Fruit fly (Drosophila melanogaster): ENCODE measurements around the gene Slob.

The Slob gene

DNA sequence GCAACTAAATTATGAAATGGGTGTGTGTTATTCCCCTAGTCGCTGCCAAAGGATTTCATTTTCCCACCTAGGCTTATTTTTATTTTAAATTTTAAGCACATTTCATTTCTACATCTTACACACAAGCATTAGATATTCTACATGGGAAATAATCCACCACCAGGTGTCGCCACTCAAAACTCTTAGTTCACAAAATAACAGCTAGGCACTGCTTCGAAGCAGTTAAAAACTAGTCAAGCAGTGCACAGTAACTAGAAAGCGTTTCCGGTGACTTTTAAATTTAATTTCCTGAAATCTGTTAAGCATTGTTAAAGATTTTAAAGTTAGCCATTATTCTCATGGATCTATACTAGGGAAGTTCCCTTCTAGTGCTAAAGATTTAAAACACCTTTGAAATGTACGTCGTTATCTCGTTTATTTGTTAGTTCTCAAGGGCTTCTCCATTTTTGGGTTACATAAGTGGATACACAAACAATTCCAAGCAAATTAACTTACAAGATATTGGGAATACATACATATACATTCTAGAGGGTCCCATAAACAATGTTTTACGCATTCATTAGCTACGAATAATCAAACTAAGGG, 33.2 kb downstream of the Slob start:
- TF ChIP-seq CG34367 (tag; optimal IDR thresholded peaks at IDR 0.05) (no peak), gl (tag; optimal IDR thresholded peaks at IDR 0.05) (no peak), CG4496 (GFP tag; IDR thresholded peaks at IDR 0.05) (peak; percentile 82; the same call in 1 of the 3 replicates), Snoo (tag; optimal IDR thresholded peaks at IDR 0.05) (no peak), Pif1B (GFP tag; optimal IDR thresholded peaks at IDR 0.05) (no peak), CG32121 (GFP tag; IDR thresholded peaks at IDR 0.05) (no peak), CG17806 (tag; optimal IDR thresholded peaks at IDR 0.05) (no peak), rn (GFP tag; IDR thresholded peaks at IDR 0.05) (peak; percentile 50; the same call in 1 of the 2 replicates), Ets98B (GFP tag; IDR thresholded peaks at IDR 0.05) (peak; percentile 6; the same call in 1 of the 2 replicates)

DNA sequence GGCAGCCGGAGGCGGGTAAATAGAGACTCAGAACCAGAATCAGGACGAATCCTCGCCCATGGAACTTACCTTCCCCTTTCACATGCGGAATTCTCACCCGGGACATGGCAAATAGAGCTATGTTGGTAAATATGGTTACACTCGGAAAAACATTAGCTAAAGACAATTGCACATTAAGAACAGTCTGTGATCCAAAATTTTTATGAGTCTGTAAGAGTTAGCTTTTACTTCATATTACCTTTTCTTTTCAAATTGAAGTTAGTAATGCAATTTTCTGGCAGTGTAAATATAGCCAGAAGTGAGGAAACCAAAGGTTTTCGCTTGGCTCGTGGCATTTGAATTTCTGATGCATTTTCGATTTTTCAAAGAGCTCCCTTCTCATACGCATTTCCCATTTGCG, 39.7 kb downstream of the Slob start:
- TF ChIP-seq CG32121 (GFP tag; IDR thresholded peaks at IDR 0.05) (no peak), CG8159 (tag; optimal IDR thresholded peaks at IDR 0.05) (peak; percentile 10), Pif1B (GFP tag; optimal IDR thresholded peaks at IDR 0.05) (no peak), CG9948 (tag; optimal IDR thresholded peaks at IDR 0.05) (no peak), Ets98B (GFP tag; IDR thresholded peaks at IDR 0.05) (peak; percentile 37), gl (tag; optimal IDR thresholded peaks at IDR 0.05) (no peak), fd96Ca (GFP tag; IDR thresholded peaks at IDR 0.05) (0 out of 3 replicates have a peak, but pooled peaks have one; percentile 20), rn (GFP tag; IDR thresholded peaks at IDR 0.05) (0 out of 2 replicates have a peak, but pooled peaks have one; percentile 3), CG12605 (GFP tag; IDR thresholded peaks at IDR 0.05) (no peak), CG15710 (tag; optimal IDR thresholded peaks at IDR 0.05) (no peak), Pif1A (GFP tag; optimal IDR thresholded peaks at IDR 0.05) (peak; percentile 13), CG8301 (tag; optimal IDR thresholded peaks at IDR 0.05) (peak; percentile 43), EcR (GFP tag; optimal IDR thresholded peaks at IDR 0.05) (no peak), Snoo (tag; optimal IDR thresholded peaks at IDR 0.05) (no peak), D1 (tag; optimal IDR thresholded peaks at IDR 0.05) (no peak), CG34367 (tag; optimal IDR thresholded peaks at IDR 0.05) (no peak), CG14655 (GFP tag; optimal IDR thresholded peaks at IDR 0.05) (peak; percentile 50), CG10348 (GFP tag; IDR thresholded peaks at IDR 0.05) (no peak), CG4496 (GFP tag; IDR thresholded peaks at IDR 0.05) (0 out of 3 replicates have a peak, but pooled peaks have one; percentile 46), CG17806 (tag; optimal IDR thresholded peaks at IDR 0.05) (peak; percentile 17), CG13204 (GFP tag; optimal IDR thresholded peaks at IDR 0.05) (no peak)

DNA sequence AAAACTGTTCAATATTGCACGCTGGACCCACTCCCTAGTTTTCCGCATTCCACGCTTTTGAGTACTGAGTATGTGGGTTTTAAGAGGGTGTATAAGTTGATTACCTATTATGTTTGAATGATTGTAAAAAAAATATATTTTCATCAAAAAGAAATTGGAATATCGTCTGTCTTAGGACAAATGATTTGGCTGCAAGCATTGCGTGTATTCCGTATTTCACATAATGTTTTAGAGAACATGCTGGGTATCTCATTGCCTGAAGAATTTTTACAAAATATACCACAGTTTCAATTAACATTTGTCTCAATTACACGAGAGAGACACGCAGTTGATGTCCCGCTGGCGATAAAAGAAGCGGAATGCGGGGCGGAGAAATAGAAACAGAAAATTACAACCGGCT, 42.1 kb downstream of the Slob start:
- TF ChIP-seq CG34367 (tag; optimal IDR thresholded peaks at IDR 0.05) (no peak), CG4496 (GFP tag; IDR thresholded peaks at IDR 0.05) (no peak), CG9948 (tag; optimal IDR thresholded peaks at IDR 0.05) (no peak), CG10348 (GFP tag; IDR thresholded peaks at IDR 0.05) (no peak), Pif1A (GFP tag; optimal IDR thresholded peaks at IDR 0.05) (no peak), CG17806 (tag; optimal IDR thresholded peaks at IDR 0.05) (no peak), Ets98B (GFP tag; IDR thresholded peaks at IDR 0.05) (no peak), gl (tag; optimal IDR thresholded peaks at IDR 0.05) (no peak), CG32121 (GFP tag; IDR thresholded peaks at IDR 0.05) (no peak), D1 (tag; optimal IDR thresholded peaks at IDR 0.05) (no peak), Pif1B (GFP tag; optimal IDR thresholded peaks at IDR 0.05) (no peak), CG12605 (GFP tag; IDR thresholded peaks at IDR 0.05) (no peak)

DNA sequence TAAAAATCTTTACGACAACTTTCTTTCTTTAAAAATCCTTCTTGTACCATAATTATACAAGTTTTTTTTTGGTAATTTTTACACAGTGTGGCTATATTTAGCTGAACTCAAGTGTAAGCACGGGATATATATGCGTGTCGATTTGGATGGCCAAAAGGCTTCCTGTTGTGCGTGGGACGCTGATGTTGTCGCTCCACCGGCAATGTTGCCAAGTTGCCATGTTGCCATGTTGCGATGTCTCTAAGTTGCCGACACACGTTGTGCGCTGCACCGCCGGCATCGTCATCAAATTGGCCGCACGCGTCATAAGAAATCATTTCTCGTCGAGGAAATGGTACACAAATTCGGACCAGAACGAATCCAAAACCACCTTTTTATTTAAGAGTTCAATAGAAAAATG, 44.2 kb downstream of the Slob start:
- no peak for TF ChIP-seq CG8159 (tag; optimal IDR thresholded peaks at IDR 0.05)
- TF ChIP-seq Ets98B (GFP tag; IDR thresholded peaks at IDR 0.05), result no peak
- no peak for TF ChIP-seq gl (tag; optimal IDR thresholded peaks at IDR 0.05)
- TF ChIP-seq Pif1A (GFP tag; optimal IDR thresholded peaks at IDR 0.05), result no peak
- no peak for TF ChIP-seq CG17806 (tag; optimal IDR thresholded peaks at IDR 0.05)
- TF ChIP-seq rn (GFP tag; IDR thresholded peaks at IDR 0.05), result no peak
- TF ChIP-seq CG9948 (tag; optimal IDR thresholded peaks at IDR 0.05), result no peak
- TF ChIP-seq CG4496 (GFP tag; IDR thresholded peaks at IDR 0.05), result no peak
- TF ChIP-seq D1 (tag; optimal IDR thresholded peaks at IDR 0.05), result no peak
- TF ChIP-seq Pif1B (GFP tag; optimal IDR thresholded peaks at IDR 0.05), result no peak
- no peak for TF ChIP-seq CG10348 (GFP tag; IDR thresholded peaks at IDR 0.05)

DNA sequence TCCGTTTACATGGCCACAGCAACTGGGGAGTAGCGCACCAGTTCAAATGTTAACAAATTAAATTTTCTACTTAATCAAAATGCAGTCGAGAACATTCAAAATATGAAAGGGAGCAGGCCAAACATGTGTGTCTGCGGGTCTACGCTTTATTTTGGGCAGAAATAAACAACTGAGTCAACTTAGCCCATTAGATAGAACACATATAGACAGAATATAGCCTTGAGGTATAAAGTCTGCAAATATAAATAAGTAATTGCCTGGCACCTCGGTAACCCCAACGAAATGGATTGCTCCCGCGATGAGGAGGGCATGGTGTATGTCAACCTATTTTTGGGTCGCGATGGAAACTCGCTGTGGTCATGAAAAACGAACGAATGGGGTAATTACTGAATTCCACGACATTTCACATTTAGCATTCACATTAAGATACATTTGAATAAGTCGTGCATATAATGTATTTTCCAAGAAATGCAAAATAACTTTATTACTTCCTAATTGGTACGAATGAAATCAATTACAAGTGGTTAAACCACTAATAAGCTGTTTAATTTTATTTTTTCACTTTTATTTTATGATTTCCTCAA, 46.4 kb downstream of the Slob start:
- TF ChIP-seq CG12605 (GFP tag; IDR thresholded peaks at IDR 0.05) (no peak), CG10348 (GFP tag; IDR thresholded peaks at IDR 0.05) (no peak), Pif1A (GFP tag; optimal IDR thresholded peaks at IDR 0.05) (no peak), gl (tag; optimal IDR thresholded peaks at IDR 0.05) (no peak), Pif1B (GFP tag; optimal IDR thresholded peaks at IDR 0.05) (no peak), D1 (tag; optimal IDR thresholded peaks at IDR 0.05) (no peak), CG8159 (tag; optimal IDR thresholded peaks at IDR 0.05) (no peak), CG13204 (GFP tag; optimal IDR thresholded peaks at IDR 0.05) (no peak), CG34367 (tag; optimal IDR thresholded peaks at IDR 0.05) (no peak), CG8301 (tag; optimal IDR thresholded peaks at IDR 0.05) (no peak), EcR (GFP tag; optimal IDR thresholded peaks at IDR 0.05) (no peak), rn (GFP tag; IDR thresholded peaks at IDR 0.05) (no peak), CG15710 (tag; optimal IDR thresholded peaks at IDR 0.05) (no peak), CG4496 (GFP tag; IDR thresholded peaks at IDR 0.05) (no peak)

DNA sequence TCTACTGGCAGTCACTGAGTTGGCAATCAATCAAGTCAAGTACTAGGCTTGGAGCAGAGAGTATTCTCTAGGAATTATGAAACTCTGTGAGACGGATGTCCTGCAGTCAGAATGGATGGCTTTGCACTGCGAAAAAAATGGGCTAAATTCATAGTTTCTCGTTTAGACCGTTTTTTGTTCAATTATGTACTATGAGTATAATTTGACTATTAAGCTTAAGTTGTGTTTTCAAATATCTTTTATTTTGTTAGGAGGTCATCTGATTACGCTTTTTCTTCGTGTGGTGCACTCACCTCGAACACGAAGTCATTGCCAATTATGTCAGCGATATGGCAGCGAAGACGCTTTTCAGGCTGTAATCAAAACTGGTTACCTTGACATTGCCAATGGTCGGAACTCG, 47.4 kb downstream of the Slob start:
- TF ChIP-seq CG32121 (GFP tag; IDR thresholded peaks at IDR 0.05), result no peak
- TF ChIP-seq CG13204 (GFP tag; optimal IDR thresholded peaks at IDR 0.05), result no peak
- TF ChIP-seq CG8301 (tag; optimal IDR thresholded peaks at IDR 0.05), result peak; percentile 77
- TF ChIP-seq rn (GFP tag; IDR thresholded peaks at IDR 0.05), result no peak
- TF ChIP-seq CG12605 (GFP tag; IDR thresholded peaks at IDR 0.05), result peak; percentile 19; the same call in 1 of the 2 replicates
- 0 out of 3 replicates have a peak, but pooled peaks have one; percentile 27 for TF ChIP-seq CG4496 (GFP tag; IDR thresholded peaks at IDR 0.05)
- peak; percentile 76 for TF ChIP-seq CG14655 (GFP tag; optimal IDR thresholded peaks at IDR 0.05)
- peak; percentile 74 for TF ChIP-seq fd96Ca (GFP tag; IDR thresholded peaks at IDR 0.05)
- TF ChIP-seq CG9948 (tag; optimal IDR thresholded peaks at IDR 0.05), result peak; percentile 50
- TF ChIP-seq gl (tag; optimal IDR thresholded peaks at IDR 0.05), result no peak
- peak; percentile 29 for TF ChIP-seq Pif1B (GFP tag; optimal IDR thresholded peaks at IDR 0.05)
- TF ChIP-seq CG10348 (GFP tag; IDR thresholded peaks at IDR 0.05), result no peak
- no peak for TF ChIP-seq Snoo (tag; optimal IDR thresholded peaks at IDR 0.05)
- TF ChIP-seq Ets98B (GFP tag; IDR thresholded peaks at IDR 0.05), result peak; percentile 36; the same call in 1 of the 2 replicates
- TF ChIP-seq CG8159 (tag; optimal IDR thresholded peaks at IDR 0.05), result peak; percentile 35
- no peak for TF ChIP-seq CG34367 (tag; optimal IDR thresholded peaks at IDR 0.05)
- peak; percentile 53 for TF ChIP-seq Pif1A (GFP tag; optimal IDR thresholded peaks at IDR 0.05)
- peak; percentile 5 for TF ChIP-seq CG15710 (tag; optimal IDR thresholded peaks at IDR 0.05)
- no peak for TF ChIP-seq D1 (tag; optimal IDR thresholded peaks at IDR 0.05)
- no peak for TF ChIP-seq EcR (GFP tag; optimal IDR thresholded peaks at IDR 0.05)
- TF ChIP-seq CG17806 (tag; optimal IDR thresholded peaks at IDR 0.05), result peak; percentile 45

Measured in whole organism, pupa.